Worm (Caenorhabditis elegans) whole organism, dauer: ENCODE data around the gene agmo-1.

Experiments used
- unc-62 ChIP-seq: sonication (generic microtip); optimal IDR thresholded peaks from 2 replicates; lab custom pipeline; 2017; ENCODE audit warnings: missing biosample characterization, missing genetic modification reagents, missing genetic modification characterization

agmo-1 gene

DNA sequence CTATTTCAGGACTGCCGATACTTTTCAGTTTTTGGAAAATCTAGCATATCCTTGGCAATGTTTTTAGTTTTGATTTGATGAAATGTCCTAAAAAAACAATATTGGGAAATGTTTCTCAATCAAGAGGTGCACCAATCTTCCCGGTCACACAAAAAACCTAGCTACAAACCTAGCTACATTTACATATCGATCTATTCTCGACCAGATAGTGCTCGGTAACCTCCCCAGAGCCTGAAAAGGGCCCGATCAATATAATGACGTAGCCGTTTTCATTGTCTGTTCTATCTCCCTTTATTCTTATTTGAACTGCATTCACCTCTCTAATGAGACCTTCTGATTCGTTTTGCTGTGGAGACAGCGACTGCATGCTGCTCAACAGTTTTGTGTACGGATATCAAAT, 9.4 kb upstream of the agmo-1 start, which contains the start of gene BE10.3:
Gene BE10.3, plus strand, starts transcription at position 301 of the 400 bp plus-strand sequence.
- TF ChIP-seq unc-62 (GFP tag; lab: Kevin White, UChicago): no peak

DNA sequence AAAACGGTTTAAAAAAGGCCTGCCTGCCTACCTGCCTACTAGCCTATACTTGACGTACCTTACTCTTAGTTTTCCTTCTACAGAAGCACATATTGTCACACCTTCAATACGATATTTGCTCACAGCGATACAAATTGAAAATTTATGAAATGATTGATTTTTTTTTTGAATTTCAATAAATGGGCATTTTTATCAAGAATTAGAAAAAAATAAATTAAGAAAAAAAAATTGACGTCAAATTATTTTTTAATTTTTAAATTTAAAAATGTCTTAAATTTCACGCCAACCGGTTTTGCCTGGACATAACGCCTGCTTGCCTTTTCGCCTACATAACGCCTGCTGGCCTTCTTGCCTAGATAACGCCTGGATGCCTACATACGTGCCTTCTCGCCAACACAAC, 8.3 kb upstream of the agmo-1 start, which contains the start of gene BE10.5:
Gene BE10.5, minus strand, starts transcription at position 101 of the 400 bp plus-strand sequence.
- no peak for TF ChIP-seq unc-62 (GFP tag; lab: Kevin White, UChicago)

ce11 chrIII:12800529-12800928, 2.2 kb upstream of the agmo-1 start:
- TF ChIP-seq unc-62 (GFP tag; lab: Kevin White, UChicago): no peak

DNA sequence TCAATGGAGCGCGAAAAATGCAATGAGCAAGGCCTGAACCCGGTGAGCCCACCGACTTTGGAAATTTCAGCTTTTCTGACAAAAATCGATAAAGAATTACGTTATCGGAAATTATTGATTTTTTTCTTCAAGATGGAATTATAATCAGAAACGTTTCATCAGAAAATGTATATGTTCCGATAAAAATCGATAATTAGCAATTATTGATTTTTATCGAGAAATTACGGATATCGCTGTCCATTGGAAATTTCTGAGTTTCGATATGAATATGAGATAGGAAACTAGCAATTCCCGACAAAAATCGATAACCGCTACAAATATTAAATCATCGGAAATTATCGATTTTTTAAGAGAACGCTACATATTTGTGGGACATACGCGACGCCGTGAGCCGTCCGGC, 4.2 kb downstream of the agmo-1 start:
- TF ChIP-seq unc-62 (GFP tag; lab: Kevin White, UChicago): no peak

DNA sequence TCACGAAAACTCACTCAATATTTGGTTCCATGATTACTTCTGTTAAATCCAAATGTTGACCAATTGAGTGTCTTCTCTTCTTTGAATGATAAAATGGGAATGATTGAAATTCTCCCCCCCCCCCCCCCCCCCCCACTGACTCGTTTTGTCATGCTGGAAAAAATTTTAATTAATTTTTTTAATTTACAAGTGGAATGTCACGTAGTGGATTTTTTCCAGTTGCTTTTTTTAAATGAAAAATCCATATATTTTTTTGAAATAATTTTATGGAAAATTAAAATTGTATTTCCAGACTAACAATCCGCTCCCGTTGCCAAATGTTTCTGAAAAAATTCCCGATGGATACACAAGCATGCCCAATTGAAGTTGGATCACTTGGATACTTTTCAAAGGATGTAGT, 8.9 kb downstream of the agmo-1 start, which contains the start of gene BE10.1:
Gene BE10.1, minus strand, starts transcription at position 101 of the 400 bp plus-strand sequence.
- TF ChIP-seq unc-62 (GFP tag; lab: Kevin White, UChicago): no peak

ce11 chrIII:12788239-12788638, 10.1 kb downstream of the agmo-1 start:
- no peak for TF ChIP-seq unc-62 (GFP tag; lab: Kevin White, UChicago)

DNA sequence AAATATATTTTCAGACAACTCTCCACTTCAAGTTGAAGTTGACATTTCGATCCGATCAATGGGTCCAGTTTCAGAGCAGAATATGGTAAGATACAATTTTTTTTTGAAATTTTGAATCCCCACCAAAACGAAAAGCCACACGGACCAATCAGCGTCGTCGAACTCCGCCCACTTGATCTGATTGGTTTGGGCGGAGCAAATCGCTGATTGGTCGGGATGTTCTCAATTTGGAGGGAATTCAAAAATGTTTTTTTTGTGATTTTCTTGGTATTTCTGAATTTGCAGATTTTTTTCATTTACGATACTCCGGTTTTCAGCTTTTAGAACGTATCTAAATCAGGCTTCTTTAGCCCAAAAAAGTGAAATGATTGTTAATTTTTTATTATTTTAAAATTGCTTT, 12.9 kb downstream of the agmo-1 start:
- TF ChIP-seq unc-62 (GFP tag; lab: Kevin White, UChicago): no peak

DNA sequence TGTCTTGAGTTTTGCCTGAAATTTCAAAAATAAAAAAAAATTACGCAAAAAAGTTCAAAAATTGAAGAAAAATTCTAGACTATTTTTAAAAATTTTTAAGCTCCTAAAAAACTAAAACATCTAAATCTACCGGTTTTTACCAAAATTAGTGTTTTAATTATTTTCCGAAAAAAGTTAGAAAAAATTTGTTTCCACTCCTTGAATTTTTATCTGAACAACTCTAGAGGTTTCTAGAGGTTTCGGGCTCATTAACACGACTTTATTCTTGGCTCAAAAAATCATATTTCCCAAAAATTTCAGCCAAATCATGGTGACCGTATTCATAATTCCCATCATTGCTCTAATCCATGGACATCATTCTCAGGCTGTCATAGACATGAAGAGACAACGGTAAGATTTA, 13.5 kb downstream of the agmo-1 start, which contains the start of gene lgc-37:
Gene lgc-37, plus strand, starts transcription at position 301 of the 400 bp plus-strand sequence.
- no peak for TF ChIP-seq unc-62 (GFP tag; lab: Kevin White, UChicago)

- no peak for TF ChIP-seq unc-62 (GFP tag; lab: Kevin White, UChicago)
Measured at ce11 chrIII:12783878-12784277, 14.5 kb downstream of the agmo-1 start.

DNA sequence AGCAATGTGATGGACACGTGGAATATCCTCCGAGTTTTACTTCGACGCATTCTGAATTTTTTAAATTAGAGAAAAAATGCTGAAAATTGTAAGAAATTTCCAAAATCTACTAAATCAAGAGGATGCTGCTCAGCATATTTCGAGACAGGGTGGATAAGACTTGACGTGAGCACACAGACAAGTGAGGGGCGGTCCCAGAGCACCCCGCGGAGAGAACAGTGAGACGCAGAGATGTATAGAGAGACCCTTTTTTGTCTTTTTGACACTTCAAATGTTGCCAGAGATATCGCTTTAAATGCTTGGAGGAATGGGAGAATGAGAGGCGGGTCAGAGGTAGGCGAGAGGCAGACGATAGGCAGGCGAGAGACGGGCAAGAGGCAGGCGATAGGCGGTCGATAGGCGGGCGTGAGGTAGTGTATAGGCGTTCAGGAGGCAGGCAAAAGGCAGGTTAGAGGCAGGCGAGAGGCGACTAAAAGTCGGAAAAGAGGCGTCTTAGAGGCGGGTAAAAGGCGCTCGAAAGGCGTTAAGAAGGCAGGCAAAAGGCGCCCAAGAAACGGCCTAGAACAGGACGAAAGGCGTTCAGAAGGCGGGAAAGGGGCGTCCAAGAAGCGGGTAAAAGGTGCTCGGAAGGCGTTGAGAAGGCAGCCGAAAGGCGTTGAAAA, 18.6 kb downstream of the agmo-1 start, which contains the start of gene gab-1:
Gene gab-1, minus strand, starts transcription at position 51 of the 662 bp plus-strand sequence.
- TF ChIP-seq unc-62 (GFP tag; lab: Kevin White, UChicago): no peak

DNA sequence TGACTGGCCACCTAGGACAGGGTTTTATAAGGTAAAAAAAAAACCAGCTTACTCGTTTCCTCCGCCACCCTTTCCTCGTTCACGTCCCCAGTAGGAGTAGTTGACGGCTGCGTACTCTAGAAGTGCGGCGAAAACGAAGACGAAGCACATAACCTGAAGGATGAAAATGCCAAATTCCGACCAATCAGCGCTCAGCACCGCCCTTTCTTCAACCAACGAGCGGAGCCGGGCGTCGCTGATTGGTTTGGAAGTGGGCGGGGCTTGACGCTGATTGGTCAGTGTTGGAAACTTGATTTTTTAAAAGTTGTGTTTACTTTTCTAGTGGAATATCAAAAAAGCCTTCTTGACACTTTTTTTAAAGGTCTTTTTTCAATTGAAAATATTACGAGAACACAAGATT, 24.6 kb downstream of the agmo-1 start:
- no peak for TF ChIP-seq unc-62 (GFP tag; lab: Kevin White, UChicago)

DNA sequence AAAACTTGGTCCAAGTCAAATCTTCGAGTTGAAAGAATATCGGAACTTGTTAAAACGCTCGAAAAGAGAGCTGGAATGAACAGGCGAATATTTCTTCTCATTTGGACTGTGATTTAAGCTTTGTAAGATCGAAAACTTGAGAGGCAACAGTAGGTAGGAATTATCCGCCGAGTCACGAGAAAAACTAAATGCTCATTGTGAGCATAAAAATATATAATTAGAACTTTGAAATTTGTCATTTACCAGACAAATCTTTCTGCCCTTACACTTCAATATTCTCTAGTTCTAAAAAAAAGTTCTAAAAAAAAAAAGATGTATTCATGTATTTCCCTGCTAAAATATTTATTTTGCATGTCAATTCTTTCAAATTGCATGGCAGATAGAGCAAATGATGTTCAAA, 34.1 kb downstream of the agmo-1 start, which contains the start of the genes irld-19 and irld-61:
Gene irld-19, minus strand, starts transcription at position 101 of the 400 bp plus-strand sequence.
Gene irld-61, plus strand, starts transcription at position 313 of the 400 bp plus-strand sequence.
- TF ChIP-seq unc-62 (GFP tag; lab: Kevin White, UChicago): no peak

DNA sequence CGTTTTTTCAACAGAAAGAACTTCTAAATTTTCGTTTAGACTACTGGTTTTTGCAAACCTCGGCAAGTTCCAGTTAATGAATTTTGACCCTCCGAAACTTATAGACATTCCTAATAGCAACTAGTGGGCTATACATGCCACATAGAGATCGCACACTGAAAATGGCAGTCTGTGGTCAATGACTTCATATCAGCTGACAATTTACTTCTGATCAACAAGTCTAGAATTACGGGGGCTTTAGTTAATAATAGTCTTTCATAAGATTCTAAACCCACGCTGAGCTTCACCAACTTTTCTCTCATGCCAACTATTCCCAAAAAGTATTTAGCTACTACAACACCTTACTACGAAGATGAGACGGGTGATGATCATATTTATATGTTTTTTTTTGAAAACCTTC, 41.0 kb downstream of the agmo-1 start, which contains the start of gene srw-9:
Gene srw-9, plus strand, starts transcription at position 301 of the 400 bp plus-strand sequence.
- TF ChIP-seq unc-62 (GFP tag; lab: Kevin White, UChicago): no peak

- no peak for TF ChIP-seq unc-62 (GFP tag; lab: Kevin White, UChicago)
Measured at ce11 chrIII:12755048-12755447, 43.3 kb downstream of the agmo-1 start, which contains the start of gene srw-10. srw-10 (plus strand) TSS chrIII:12755348.

ce11 chrIII:12750831-12751230, 47.5 kb downstream of the agmo-1 start, which contains the start of the genes irld-60 and irld-20:
irld-60 (minus strand) TSS chrIII:12750931.
irld-20 (plus strand) TSS chrIII:12751109.
- no peak for TF ChIP-seq unc-62 (GFP tag; lab: Kevin White, UChicago)

ce11 chrIII:12746369-12746855, 52.0 kb downstream of the agmo-1 start, which contains the start of gene Y111B2A.21:
Y111B2A.21 (plus strand) TSS chrIII:12746419.
- TF ChIP-seq unc-62 (GFP tag; lab: Kevin White, UChicago): no peak
